Fruit fly (Drosophila melanogaster): ENCODE results near the gene mfrn.

mfrn gene

dm6 chr3R:27946555-27947204, 1.1 kb downstream of the mfrn start (continued):
- TF ChIP-seq CG18599 (GFP tag; optimal IDR thresholded peaks at IDR 0.05) (peak; percentile 44), CG11695 (GFP tag; IDR thresholded peaks at IDR 0.05) (no peak), ttk (GFP tag; IDR thresholded peaks at IDR 0.05) (no peak), CG7963 (GFP tag; IDR thresholded peaks at IDR 0.05; ENCODE audit: partially characterized antibody) (no peak), CG1529 (GFP tag; optimal IDR thresholded peaks at IDR 0.05) (peak; percentile 46), org-1 (GFP tag; optimal IDR thresholded peaks at IDR 0.05) (no peak), wor (GFP tag; IDR thresholded peaks at IDR 0.05) (no peak), CG9609 (GFP tag; optimal IDR thresholded peaks at IDR 0.05) (no peak), Meics (GFP tag; optimal IDR thresholded peaks at IDR 0.05) (no peak), pum (GFP tag; optimal IDR thresholded peaks at IDR 0.05) (no peak), nerfin-1 (tag; optimal IDR thresholded peaks at IDR 0.05) (peak; percentile 35), Myb (GFP tag; optimal IDR thresholded peaks at IDR 0.05) (no peak), pros (GFP tag; optimal IDR thresholded peaks at IDR 0.05) (peak; percentile 13), sug (tag; optimal IDR thresholded peaks at IDR 0.05) (peak; percentile 91), Gsc (GFP tag; IDR thresholded peaks at IDR 0.05) (no peak), CG7271 (tag; optimal IDR thresholded peaks at IDR 0.05) (no peak), CG8089 (GFP tag; optimal IDR thresholded peaks at IDR 0.05) (no peak), ci (GFP tag; IDR thresholded peaks at IDR 0.05) (0 out of 3 replicates have a peak, but pooled peaks have one; percentile 49), onecut (GFP tag; IDR thresholded peaks at IDR 0.05) (peak; percentile 62), Optix (GFP tag; IDR thresholded peaks at IDR 0.05) (no peak), row (GFP tag; IDR thresholded peaks at IDR 0.05) (no peak), croc (GFP tag; conservative IDR thresholded peaks at IDR 0.05) (no peak), Ravus (GFP tag; IDR thresholded peaks at IDR 0.05) (no peak), CG4328 (GFP tag; optimal IDR thresholded peaks at IDR 0.05) (peak; percentile 45), hkb (optimal IDR thresholded peaks at IDR 0.05) (no peak), hkb (GFP tag; IDR thresholded peaks at IDR 0.05) (no peak), CG14441 (GFP tag; IDR thresholded peaks at IDR 0.05) (no peak), CG34376 (GFP tag; optimal IDR thresholded peaks at IDR 0.05) (peak; percentile 36), CG15479 (GFP tag; optimal IDR thresholded peaks at IDR 0.05) (peak; percentile 55), mld (GFP tag; IDR thresholded peaks at IDR 0.05; ENCODE audit: partially characterized antibody) (no peak), unpg (GFP tag; optimal IDR thresholded peaks at IDR 0.05) (peak; percentile 8), Hr78 (GFP tag; optimal IDR thresholded peaks at IDR 0.05) (no peak), Asciz (GFP tag; optimal IDR thresholded peaks at IDR 0.05) (peak; percentile 29), ATbp (GFP tag; optimal IDR thresholded peaks at IDR 0.05) (peak; percentile 71), CG11723 (GFP tag; optimal IDR thresholded peaks at IDR 0.05) (no peak), Gug (GFP tag; IDR thresholded peaks at IDR 0.05) (no peak), Rfx (GFP tag; IDR thresholded peaks at IDR 0.05) (0 out of 2 replicates have a peak, but pooled peaks have one; percentile 32), pita (GFP tag; optimal IDR thresholded peaks at IDR 0.05) (no peak), CoRest (tag; optimal IDR thresholded peaks at IDR 0.05) (peak; percentile 1), grn (GFP tag; optimal IDR thresholded peaks at IDR 0.05) (no peak), eyg (GFP tag; optimal IDR thresholded peaks at IDR 0.05) (no peak), CG6854 (GFP tag; optimal IDR thresholded peaks at IDR 0.05) (no peak), CG14710 (tag; optimal IDR thresholded peaks at IDR 0.05) (peak; percentile 30), CG12104 (GFP tag; optimal IDR thresholded peaks at IDR 0.05) (peak; percentile 27), CG12744 (GFP tag; optimal IDR thresholded peaks at IDR 0.05) (no peak), CG8281 (tag; optimal IDR thresholded peaks at IDR 0.05) (no peak), exex (tag; optimal IDR thresholded peaks at IDR 0.05) (peak; percentile 88), CG12155 (GFP tag; optimal IDR thresholded peaks at IDR 0.05) (no peak), CG15696 (tag; optimal IDR thresholded peaks at IDR 0.05) (peak; percentile 51), CG8290 (GFP tag; optimal IDR thresholded peaks at IDR 0.05) (no peak), CG8290 (tag; optimal IDR thresholded peaks at IDR 0.05) (peak; percentile 35 to 44)

All from whole organism, embryonic.